Worm (Caenorhabditis elegans): Measurements from ENCODE around the gene Y43H11AL.1.

Gene Y43H11AL.1

DNA sequence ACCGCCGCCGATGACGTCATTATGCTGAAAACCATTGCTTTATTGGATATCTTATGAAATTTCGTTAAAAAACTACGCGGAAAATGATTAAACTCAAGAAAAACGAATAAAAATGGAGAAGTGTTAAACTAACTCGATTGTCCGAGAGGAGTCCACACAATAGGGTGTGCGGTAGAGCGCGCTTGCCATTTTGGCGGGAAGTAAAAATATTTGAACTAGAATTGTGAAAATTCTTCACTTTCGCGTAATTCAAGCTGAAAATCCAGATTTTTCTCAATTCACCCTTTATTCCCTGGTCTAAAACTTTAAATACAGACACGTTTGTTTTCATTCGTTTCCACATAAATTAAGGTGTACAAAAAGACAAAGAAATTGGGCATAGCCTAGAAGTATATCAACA lies 15.9 kb downstream of the Y43H11AL.1 start, which contains the start of gene F48A11.4 (continued):
- TF ChIP-seq snpc-4 (tag; optimal IDR thresholded peaks at IDR 0.05) (peak; percentile 84), nhr-129 (tag; optimal IDR thresholded peaks at IDR 0.05) (peak; percentile 92), peb-1 (tag; optimal IDR thresholded peaks at IDR 0.05) (no peak), ama-1 (optimal IDR thresholded peaks at IDR 0.05) (peak; percentile 89), ztf-11 (tag; optimal IDR thresholded peaks at IDR 0.05) (no peak), R02D3.7 (tag; optimal IDR thresholded peaks at IDR 0.05) (peak; percentile 69), lin-13 (GFP tag; optimal IDR thresholded peaks at IDR 0.05) (peak; percentile 95), mab-5 (tag; optimal IDR thresholded peaks at IDR 0.05) (peak; percentile 91), aly-2 (tag; optimal IDR thresholded peaks at IDR 0.05) (no peak), Y55F3AM.14 (GFP tag; optimal IDR thresholded peaks at IDR 0.05) (peak; percentile 52), unc-39 (tag; optimal IDR thresholded peaks at IDR 0.05) (no peak), nhr-10 (tag; optimal IDR thresholded peaks at IDR 0.05) (peak; percentile 69), elt-3 (tag; optimal IDR thresholded peaks at IDR 0.05) (no peak), lin-39 (tag; optimal IDR thresholded peaks at IDR 0.05) (no peak), ceh-82 (tag; optimal IDR thresholded peaks at IDR 0.05) (peak; percentile 66), alr-1 (tag; optimal IDR thresholded peaks at IDR 0.05) (no peak)

DNA sequence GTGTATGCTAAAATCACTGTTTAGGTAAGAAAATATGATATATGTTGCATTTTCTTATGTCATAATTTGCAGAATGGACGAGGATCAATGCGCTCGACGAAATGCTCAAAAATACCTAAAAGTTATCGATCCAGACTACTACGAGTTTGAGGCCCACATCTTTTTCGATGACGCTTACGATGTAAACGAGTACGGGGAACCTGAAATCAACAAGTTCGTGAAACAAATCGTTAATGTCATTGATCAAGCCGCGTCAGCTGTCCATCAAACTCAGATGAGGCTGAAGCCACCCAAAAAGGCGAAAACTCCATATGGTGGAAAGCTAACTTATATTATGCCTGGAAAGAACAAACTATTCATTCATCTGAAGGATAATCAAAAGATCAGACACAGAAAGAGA lies 24.4 kb downstream of the Y43H11AL.1 start:
- no peak for TF ChIP-seq blmp-1 (tag; optimal IDR thresholded peaks at IDR 0.05; ENCODE audit: insufficient read depth)
- TF ChIP-seq Y55F3AM.14 (GFP tag; optimal IDR thresholded peaks at IDR 0.05), result no peak

DNA sequence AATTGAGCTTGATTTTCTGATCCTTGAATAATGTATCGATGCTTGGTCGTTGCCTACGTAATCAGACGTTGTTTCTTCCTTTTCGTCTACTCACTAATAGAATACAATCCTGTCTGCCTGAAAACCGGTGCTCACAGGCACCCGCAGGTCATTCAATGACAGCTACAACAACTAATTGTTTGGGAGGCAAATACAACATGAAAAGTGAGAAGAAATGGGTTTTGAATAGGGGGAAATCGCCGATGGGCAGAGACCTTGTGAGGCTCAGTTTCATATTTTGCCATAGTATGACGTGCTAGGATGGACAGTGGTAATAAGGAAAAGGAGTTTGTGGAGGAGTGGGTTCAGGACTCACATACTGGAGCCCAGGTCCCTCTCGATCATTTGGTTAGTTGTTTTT lies 35.9 kb downstream of the Y43H11AL.1 start, which contains the start of gene chs-2:
Gene chs-2 (plus strand): TSS at position 301 of the 400 bp plus-strand sequence.
- TF ChIP-seq nhr-23 (tag; optimal IDR thresholded peaks at IDR 0.05) (no peak), ceh-82 (tag; optimal IDR thresholded peaks at IDR 0.05) (no peak), F13H6.1 (tag; optimal IDR thresholded peaks at IDR 0.05) (no peak), skn-1 (tag; optimal IDR thresholded peaks at IDR 0.05) (no peak), lsy-2 (tag; optimal IDR thresholded peaks at IDR 0.05) (no peak), mab-5 (tag; optimal IDR thresholded peaks at IDR 0.05) (no peak), nhr-11 (tag; optimal IDR thresholded peaks at IDR 0.05) (no peak), sma-3 (GFP tag; optimal IDR thresholded peaks at IDR 0.05) (no peak), lin-13 (GFP tag; optimal IDR thresholded peaks at IDR 0.05) (no peak), gmeb-1 (tag; optimal IDR thresholded peaks at IDR 0.05) (no peak), crh-2 (tag; optimal IDR thresholded peaks at IDR 0.05) (no peak), Y55F3AM.14 (GFP tag; optimal IDR thresholded peaks at IDR 0.05) (no peak), sem-4 (tag; optimal IDR thresholded peaks at IDR 0.05) (no peak)

DNA sequence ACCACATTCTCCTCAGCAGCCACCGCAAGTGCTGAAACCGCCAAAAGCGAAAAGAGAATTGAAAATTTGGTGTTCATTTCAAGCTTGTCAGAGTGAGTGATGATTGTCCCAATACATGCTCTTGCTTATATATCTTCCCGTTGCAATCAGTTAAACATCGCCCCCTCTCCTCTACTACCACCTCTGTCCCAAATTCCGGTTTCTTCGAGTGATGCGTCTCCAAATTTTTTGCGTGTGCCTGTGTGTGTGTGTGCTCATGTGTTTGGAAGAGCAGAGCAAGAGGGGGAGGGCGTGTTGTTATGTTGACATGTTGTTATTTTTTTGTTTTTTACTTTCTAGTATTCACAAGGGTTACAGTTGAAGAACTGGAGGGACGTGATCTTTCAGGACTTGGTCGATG lies 38.1 kb downstream of the Y43H11AL.1 start, which contains the start of gene abu-11:
Gene abu-11 (minus strand): TSS at position 101 of the 400 bp plus-strand sequence.
- TF ChIP-seq gmeb-1 (tag; optimal IDR thresholded peaks at IDR 0.05) (no peak), nhr-77 (tag; optimal IDR thresholded peaks at IDR 0.05) (no peak), ceh-82 (tag; optimal IDR thresholded peaks at IDR 0.05) (no peak), alr-1 (tag; optimal IDR thresholded peaks at IDR 0.05) (no peak), F13H6.1 (tag; optimal IDR thresholded peaks at IDR 0.05) (no peak), snpc-4 (tag; optimal IDR thresholded peaks at IDR 0.05) (no peak), elt-1 (tag; optimal IDR thresholded peaks at IDR 0.05) (no peak), ama-1 (optimal IDR thresholded peaks at IDR 0.05) (no peak)

DNA sequence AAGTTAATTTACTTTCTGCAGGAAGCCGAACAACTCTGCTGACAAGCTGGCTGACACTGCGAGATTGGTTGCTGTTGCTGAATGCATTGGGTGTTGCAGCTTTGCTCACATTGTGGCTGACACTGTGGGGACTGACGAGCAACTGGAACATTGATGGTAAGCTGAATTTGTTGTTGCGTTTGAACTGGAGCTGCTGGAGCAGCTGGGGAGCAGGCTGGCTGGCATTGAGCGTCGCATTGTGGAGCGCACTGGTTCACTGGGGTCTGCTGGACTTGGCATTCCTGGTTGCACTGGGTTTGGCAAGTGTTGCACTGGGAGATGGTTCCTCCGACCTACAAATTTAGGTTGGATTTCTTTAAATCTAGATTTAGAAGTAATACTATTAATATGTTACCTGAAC lies 40.0 kb downstream of the Y43H11AL.1 start:
- TF ChIP-seq nhr-21 (tag; optimal IDR thresholded peaks at IDR 0.05) (no peak), R02D3.7 (tag; optimal IDR thresholded peaks at IDR 0.05) (no peak), crh-2 (tag; optimal IDR thresholded peaks at IDR 0.05) (no peak), ztf-1 (GFP tag; conservative IDR thresholded peaks at IDR 0.05) (no peak), unc-62 (GFP tag; optimal IDR thresholded peaks at IDR 0.05) (no peak), skn-1 (tag; optimal IDR thresholded peaks at IDR 0.05) (no peak), fos-1 (tag; optimal IDR thresholded peaks at IDR 0.05) (no peak)

DNA sequence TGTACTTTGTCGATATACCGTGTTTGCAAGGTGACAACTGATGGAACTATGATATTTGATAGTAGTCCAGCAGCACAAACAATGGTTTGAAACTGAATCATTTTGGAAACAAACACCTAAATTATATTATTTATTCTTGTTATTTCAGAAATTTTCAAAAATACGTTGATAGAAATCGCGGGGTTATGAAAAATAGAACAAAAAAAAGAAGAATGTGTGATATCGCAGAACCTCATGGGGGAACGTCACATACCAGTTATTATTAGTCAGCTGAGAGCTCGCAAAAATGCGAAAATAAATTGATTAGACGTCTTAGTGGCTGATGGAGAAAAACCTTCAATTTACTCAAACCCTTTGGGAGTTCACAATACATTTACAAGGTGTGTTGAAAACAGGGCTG lies 43.6 kb downstream of the Y43H11AL.1 start, which contains the start of gene T01D1.5:
Gene T01D1.5 (minus strand): TSS at position 101 of the 400 bp plus-strand sequence.
- TF ChIP-seq sma-9 (GFP tag; optimal IDR thresholded peaks at IDR 0.05) (no peak), sma-9 (tag; optimal IDR thresholded peaks at IDR 0.05) (no peak), nhr-12 (tag; optimal IDR thresholded peaks at IDR 0.05) (no peak), R02D3.7 (tag; optimal IDR thresholded peaks at IDR 0.05) (no peak), lin-11 (tag; optimal IDR thresholded peaks at IDR 0.05) (no peak), Y55F3AM.14 (GFP tag; optimal IDR thresholded peaks at IDR 0.05) (no peak), sma-3 (GFP tag; optimal IDR thresholded peaks at IDR 0.05) (no peak), blmp-1 (tag; optimal IDR thresholded peaks at IDR 0.05; ENCODE audit: insufficient read depth) (no peak), ceh-16 (tag; optimal IDR thresholded peaks at IDR 0.05) (no peak), nhr-21 (tag; optimal IDR thresholded peaks at IDR 0.05) (no peak)
